Worm (Caenorhabditis elegans): Measurements from ENCODE around the gene B0495.9.

DNA sequence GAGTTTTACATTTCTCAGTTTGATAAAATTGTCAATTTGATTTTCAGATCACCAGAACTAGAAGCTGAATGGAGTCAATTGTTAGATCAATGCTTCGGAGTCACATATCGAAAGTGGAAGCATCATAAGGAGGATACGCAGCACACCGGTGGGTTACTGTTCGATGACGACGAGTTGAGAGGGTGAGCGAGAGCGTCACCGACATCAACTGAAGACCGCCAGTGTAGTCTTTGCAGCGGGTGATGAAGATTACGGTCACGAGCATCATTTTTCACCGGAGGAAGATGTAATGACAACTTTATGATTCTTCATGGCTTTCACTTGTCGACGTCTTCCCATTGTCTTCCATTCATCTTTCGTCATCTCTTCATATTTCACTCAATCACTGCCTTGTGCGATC is 26.6 kb downstream of the B0495.9 start, which contains the start of gene lin-26:
- TF ChIP-seq dao-5 (tag; optimal IDR thresholded peaks at IDR 0.05), result no peak
- TF ChIP-seq W03F9.2 (tag; optimal IDR thresholded peaks at IDR 0.05), result no peak
- no peak for TF ChIP-seq him-1 (tag; optimal IDR thresholded peaks at IDR 0.05)
